Fruit fly (Drosophila melanogaster) whole organism, embryonic: ENCODE results near the gene ck.

Source experiments
- CG1024 ChIP-seq: fragments of 200-800 bp; sonication (Bioruptor generic); IDR thresholded peaks from 2 replicates; pipeline ENCODE4 v1.3.6; 2022; ENCODE audit warnings: missing biosample characterization, missing genetic modification characterization
- CG10321 ChIP-seq: fragments of 200-800 bp; sonication (Bioruptor generic); IDR thresholded peaks from 2 replicates; pipeline ENCODE4 v1.3.6; 2022; ENCODE audit warnings: missing biosample characterization, missing genetic modification characterization
- CG11247 ChIP-seq: fragments of 200-800 bp; sonication (Bioruptor generic); IDR thresholded peaks from 2 replicates; pipeline ENCODE4 v1.3.6; 2022; ENCODE audit warnings: missing biosample characterization, missing genetic modification characterization
- CG11723 ChIP-seq: fragments of 200-800 bp; sonication (Bioruptor generic); optimal IDR thresholded peaks from 2 replicates; lab custom pipeline; 2017; ENCODE audit warnings: missing biosample characterization, mild to moderate bottlenecking, missing genetic modification characterization
- CG12155 ChIP-seq: fragments of 200-800 bp; sonication (Bioruptor generic); optimal IDR thresholded peaks from 3 replicates; lab custom pipeline; 2016; ENCODE audit warnings: missing biosample characterization, missing genetic modification characterization
- CG13287 ChIP-seq: fragments of 200-800 bp; sonication (Bioruptor generic); IDR thresholded peaks from 2 replicates; pipeline ENCODE4 v1.3.6; 2022; ENCODE audit warnings: missing biosample characterization, missing genetic modification characterization; ENCODE audit not compliant: partially characterized antibody
- CG13296 ChIP-seq: fragments of 200-800 bp; sonication (Bioruptor generic); optimal IDR thresholded peaks from 3 replicates; lab custom pipeline; 2018; ENCODE audit warnings: missing biosample characterization, mild to moderate bottlenecking, missing genetic modification characterization
- CG15514 ChIP-seq: fragments of 200-800 bp; sonication (Bioruptor generic); optimal IDR thresholded peaks from 3 replicates; lab custom pipeline; 2017; ENCODE audit warnings: missing biosample characterization, missing genetic modification characterization, mild to moderate bottlenecking, moderate library complexity, missing genetic modification reagents
- CG16813 ChIP-seq: fragments of 200-800 bp; sonication (Bioruptor generic); IDR thresholded peaks from 3 replicates; pipeline ENCODE4 v1.3.6; 2022; ENCODE audit warnings: missing biosample characterization, missing genetic modification characterization; ENCODE audit not compliant: partially characterized antibody
- CG17912 ChIP-seq: fragments of 200-800 bp; sonication (Bioruptor generic); optimal IDR thresholded peaks from 2 replicates; lab custom pipeline; 2018; ENCODE audit warnings: missing biosample characterization, mild to moderate bottlenecking, missing genetic modification characterization
- CG18599 ChIP-seq: fragments of 200-800 bp; sonication (Bioruptor generic); optimal IDR thresholded peaks from 3 replicates; lab custom pipeline; 2017; ENCODE audit warnings: missing biosample characterization, missing genetic modification characterization, mild to moderate bottlenecking, moderate library complexity, missing genetic modification reagents
- CG2129 ChIP-seq: fragments of 200-800 bp; sonication (Bioruptor generic); IDR thresholded peaks from 2 replicates; pipeline ENCODE4 v1.3.6; 2022; ENCODE audit warnings: missing biosample characterization, missing genetic modification characterization; ENCODE audit not compliant: partially characterized antibody
- CG3407 ChIP-seq: fragments of 200-800 bp; sonication (Bioruptor generic); optimal IDR thresholded peaks from 2 replicates; lab custom pipeline; 2018; ENCODE audit warnings: missing biosample characterization, mild to moderate bottlenecking, missing genetic modification characterization
- CG34224 ChIP-seq: fragments of 200-800 bp; sonication (Bioruptor generic); IDR thresholded peaks from 3 replicates; pipeline ENCODE4 v1.3.6; 2022; ENCODE audit warnings: missing biosample characterization, missing genetic modification characterization; ENCODE audit not compliant: partially characterized antibody
- CG34376 ChIP-seq: fragments of 200-800 bp; sonication (Bioruptor generic); optimal IDR thresholded peaks from 2 replicates; lab custom pipeline; 2018; ENCODE audit warnings: missing biosample characterization, mild to moderate bottlenecking, missing genetic modification characterization
- CG4328 ChIP-seq: fragments of 200-800 bp; sonication (Bioruptor generic); optimal IDR thresholded peaks from 3 replicates; lab custom pipeline; 2017; ENCODE audit warnings: missing biosample characterization, missing genetic modification reagents, missing genetic modification characterization
- CG4424 ChIP-seq: fragments of 200-800 bp; sonication (Bioruptor generic); optimal IDR thresholded peaks from 3 replicates; lab custom pipeline; 2016; ENCODE audit warnings: missing biosample characterization, missing genetic modification characterization
- CG4820 ChIP-seq: fragments of 200-800 bp; sonication (Bioruptor generic); optimal IDR thresholded peaks from 3 replicates; lab custom pipeline; 2016; ENCODE audit warnings: missing biosample characterization, missing genetic modification characterization
- CG6272 ChIP-seq: fragments of 200-800 bp; sonication (Bioruptor generic); IDR thresholded peaks from 2 replicates; pipeline ENCODE4 v1.3.6; 2022; ENCODE audit warnings: missing biosample characterization, missing genetic modification characterization
- CG8290 ChIP-seq, 3 experiments: fragments of 200-800 bp; sonication (Bioruptor generic); optimal IDR thresholded peaks; 2 replicates each; lab custom pipeline; 2016 to 2019; ENCODE audit warnings: missing biosample characterization in 3 of 3, missing genetic modification characterization in 3 of 3, mild to moderate bottlenecking in 2 of 3, moderate library complexity in 1 of 3
- E2f1 ChIP-seq: fragments of 200-800 bp; sonication (Bioruptor generic); IDR thresholded peaks from 2 replicates; pipeline ENCODE4 v1.3.6; 2022; ENCODE audit warnings: missing biosample characterization, missing genetic modification characterization
- Ets97D ChIP-seq: fragments of 200-800 bp; sonication (Bioruptor generic); optimal IDR thresholded peaks from 3 replicates; lab custom pipeline; 2016; ENCODE audit warnings: missing biosample characterization, missing genetic modification characterization
- Fer1 ChIP-seq: fragments of 200-800 bp; sonication (Bioruptor generic); optimal IDR thresholded peaks from 2 replicates; lab custom pipeline; 2017; ENCODE audit warnings: missing biosample characterization, mild to moderate bottlenecking, missing genetic modification characterization
- Meics ChIP-seq: fragments of 200-800 bp; sonication (Bioruptor generic); optimal IDR thresholded peaks from 2 replicates; lab custom pipeline; 2017; ENCODE audit warnings: missing biosample characterization, mild to moderate bottlenecking, missing genetic modification characterization
- Mrtf ChIP-seq: fragments of 200-800 bp; sonication (Bioruptor generic); IDR thresholded peaks from 3 replicates; pipeline ENCODE4 v1.3.6; 2022; ENCODE audit warnings: missing biosample characterization, missing genetic modification characterization
- Ptx1 ChIP-seq: fragments of 200-800 bp; sonication (Bioruptor generic); IDR thresholded peaks from 2 replicates; pipeline ENCODE4 v1.3.6; 2022; ENCODE audit warnings: missing biosample characterization, missing genetic modification characterization
- Sin3A ChIP-seq: fragments of >200 bp; optimal IDR thresholded peaks from 2 replicates; lab custom pipeline; 2018
- Usf ChIP-seq: fragments of 200-800 bp; sonication (Bioruptor generic); optimal IDR thresholded peaks from 2 replicates; lab custom pipeline; 2017; ENCODE audit warnings: missing genotype, missing biosample characterization, missing genetic modification characterization
- amos ChIP-seq: fragments of 200-800 bp; sonication (Bioruptor generic); IDR thresholded peaks from 2 replicates; pipeline ENCODE4 v1.3.6; 2022; ENCODE audit warnings: missing biosample characterization, missing genetic modification characterization; ENCODE audit not compliant: partially characterized antibody
- az2 ChIP-seq: fragments of 200-800 bp; sonication (Bioruptor generic); optimal IDR thresholded peaks from 3 replicates; lab custom pipeline; 2016; ENCODE audit warnings: missing biosample characterization, missing genetic modification characterization
- bab2 ChIP-seq: fragments of 200-800 bp; sonication (Bioruptor generic); optimal IDR thresholded peaks from 2 replicates; lab custom pipeline; 2016; ENCODE audit warnings: missing biosample characterization, missing genetic modification characterization
- bcd ChIP-seq: fragments of 200-800 bp; sonication (Bioruptor generic); optimal IDR thresholded peaks from 2 replicates; lab custom pipeline; 2017; ENCODE audit warnings: missing biosample characterization, mild to moderate bottlenecking, missing genetic modification characterization
- bigmax ChIP-seq: fragments of 200-800 bp; sonication (Bioruptor generic); optimal IDR thresholded peaks from 2 replicates; lab custom pipeline; 2018; ENCODE audit warnings: missing biosample characterization, mild to moderate bottlenecking, missing genetic modification characterization
- cato ChIP-seq: fragments of 200-800 bp; sonication (Bioruptor generic); optimal IDR thresholded peaks from 2 replicates; lab custom pipeline; 2016; ENCODE audit warnings: missing biosample characterization, missing genetic modification characterization, borderline replicate concordance
- crp ChIP-seq, 2 experiments: fragments of 200-800 bp; sonication (Bioruptor generic); optimal IDR thresholded peaks; 2 replicates in 1 of 2; 3 replicates in 1 of 2; lab custom pipeline; 2017; ENCODE audit warnings: missing biosample characterization in 2 of 2, missing genetic modification characterization in 2 of 2, mild to moderate bottlenecking in 1 of 2, moderate library complexity in 1 of 2
- dmrt11E ChIP-seq: fragments of 200-800 bp; sonication (Bioruptor generic); optimal IDR thresholded peaks from 3 replicates; lab custom pipeline; 2018; ENCODE audit warnings: missing biosample characterization, mild to moderate bottlenecking, missing genetic modification characterization, moderate library complexity
- ewg ChIP-seq: fragments of 200-800 bp; sonication (Bioruptor generic); optimal IDR thresholded peaks from 3 replicates; lab custom pipeline; 2017; ENCODE audit warnings: mild to moderate bottlenecking, missing biosample characterization, missing genetic modification reagents, missing genetic modification characterization
- fd3F ChIP-seq: fragments of 200-800 bp; sonication (Bioruptor generic); optimal IDR thresholded peaks from 2 replicates; lab custom pipeline; 2018; ENCODE audit warnings: missing biosample characterization, mild to moderate bottlenecking, missing genetic modification characterization, moderate library complexity
- hkb ChIP-seq, 2 experiments: fragments of 200-800 bp in 1 of 2; fragments of >200 bp in 1 of 2; sonication (Bioruptor generic) in 1 of 2; IDR thresholded peaks in 1 of 2; optimal IDR thresholded peaks in 1 of 2; 2 replicates each; pipeline versions ENCODE4 v1.3.6 to Lab custom; 2017 to 2022; ENCODE audit warnings: missing biosample characterization in 1 of 2, missing genetic modification characterization in 1 of 2
- kay ChIP-seq: fragments of 200-800 bp; sonication (Bioruptor generic); optimal IDR thresholded peaks from 2 replicates; lab custom pipeline; 2016; ENCODE audit warnings: missing biosample characterization, missing genetic modification characterization
- knrl ChIP-seq: fragments of 200-800 bp; sonication (Bioruptor generic); IDR thresholded peaks from 3 replicates; pipeline ENCODE4 v1.3.6; 2022; ENCODE audit warnings: missing biosample characterization, missing genetic modification characterization; ENCODE audit not compliant: partially characterized antibody
- lola ChIP-seq, 3 experiments: fragments of >200 bp in 2 of 3; fragments of 200-800 bp in 1 of 3; sonication (Bioruptor generic) in 1 of 3; optimal IDR thresholded peaks; 2 replicates each; lab custom pipeline; 2017 to 2019; ENCODE audit warnings: missing biosample characterization in 3 of 3, missing genetic modification characterization in 3 of 3, mild to moderate bottlenecking in 1 of 3, moderate library complexity in 1 of 3
- mirr ChIP-seq: fragments of 200-800 bp; sonication (Bioruptor generic); optimal IDR thresholded peaks from 3 replicates; lab custom pipeline; 2018; ENCODE audit warnings: missing biosample characterization, mild to moderate bottlenecking, missing genetic modification characterization
- pfk ChIP-seq: fragments of 200-800 bp; sonication (Bioruptor generic); optimal IDR thresholded peaks from 2 replicates; lab custom pipeline; 2018; ENCODE audit warnings: missing biosample characterization, mild to moderate bottlenecking, missing genetic modification characterization, moderate library complexity
- pzg ChIP-seq: fragments of 200-800 bp; sonication (Bioruptor generic); optimal IDR thresholded peaks from 3 replicates; lab custom pipeline; 2018; ENCODE audit warnings: missing biosample characterization, mild to moderate bottlenecking, missing genetic modification characterization, moderate library complexity
- shn ChIP-seq: fragments of 200-800 bp; sonication (Bioruptor generic); optimal IDR thresholded peaks from 3 replicates; lab custom pipeline; 2016; ENCODE audit warnings: missing biosample characterization, missing genetic modification characterization
- slou ChIP-seq: fragments of 200-800 bp; sonication (Bioruptor generic); optimal IDR thresholded peaks from 3 replicates; lab custom pipeline; 2016; ENCODE audit warnings: missing biosample characterization, missing genetic modification characterization
- unc-4 ChIP-seq: fragments of 200-800 bp; sonication (Bioruptor generic); IDR thresholded peaks from 2 replicates; pipeline ENCODE4 v1.3.6; 2022; ENCODE audit warnings: missing biosample characterization, missing genetic modification characterization; ENCODE audit not compliant: partially characterized antibody
- yki ChIP-seq: fragments of >200 bp; optimal IDR thresholded peaks from 3 replicates; lab custom pipeline; 2018

ck gene

dm6 chr2L:15039309-15039772 lies 18.3 kb downstream of the ck start (continued):
- TF ChIP-seq mirr (no peak), bab2 (peak; percentile 24), knrl (GFP tag; lab: Robert Waterston, UW) (peak; percentile 85), dmrt11E (peak; percentile 24), CG4328 (GFP tag; lab: Kevin White, UChicago) (no peak), lola (GFP tag; optimal IDR thresholded peaks at IDR 0.05; lab: Kevin White, UChicago) (no peak), fd3F (GFP tag; lab: Kevin White, UChicago) (no peak), CG4424 (GFP tag; lab: Kevin White, UChicago) (peak; percentile 28), CG10321 (GFP tag; lab: Robert Waterston, UW) (no peak), Fer1 (no peak), CG15514 (GFP tag; lab: Kevin White, UChicago) (peak; percentile 58), E2f1 (GFP tag; lab: Robert Waterston, UW) (no peak), Usf (GFP tag; lab: Kevin White, UChicago) (no peak), hkb (optimal IDR thresholded peaks at IDR 0.05; lab: Kevin White, UChicago) (peak; percentile 40), hkb (GFP tag; IDR thresholded peaks at IDR 0.05; lab: Robert Waterston, UW) (no peak), crp (GFP tag; optimal IDR thresholded peaks at IDR 0.05; lab: Kevin White, UChicago) (peak in 1 of 2 experiments; percentile 36), pzg (GFP tag; lab: Kevin White, UChicago) (peak; percentile 74), CG16813 (GFP tag; lab: Robert Waterston, UW) (peak; percentile 92), CG11723 (GFP tag; lab: Kevin White, UChicago) (no peak), Mrtf (GFP tag; lab: Robert Waterston, UW) (no peak), Sin3A (lab: Kevin White, UChicago) (peak; percentile 77), yki (lab: Kevin White, UChicago) (no peak), CG4820 (GFP tag; lab: Kevin White, UChicago) (no peak), unc-4 (GFP tag; lab: Robert Waterston, UW) (peak; percentile 78), Ptx1 (GFP tag; lab: Robert Waterston, UW) (peak; percentile 52), CG8290 (GFP tag; optimal IDR thresholded peaks at IDR 0.05; lab: Kevin White, UChicago) (peak; percentile 17), CG8290 (tag; optimal IDR thresholded peaks at IDR 0.05; lab: Kevin White, UChicago) (no peak), Meics (GFP tag; lab: Kevin White, UChicago) (no peak), CG12155 (peak; percentile 26), CG6272 (GFP tag; lab: Robert Waterston, UW) (peak; percentile 55; the same call in 1 of the 2 replicates), az2 (GFP tag; lab: Kevin White, UChicago) (no peak), pfk (no peak), bigmax (GFP tag; lab: Kevin White, UChicago) (peak; percentile 2), CG17912 (GFP tag; lab: Kevin White, UChicago) (no peak), cato (no peak), bcd (GFP tag; lab: Kevin White, UChicago) (peak; percentile 55), CG2129 (GFP tag; lab: Robert Waterston, UW) (peak; percentile 70), CG13296 (no peak), slou (GFP tag; lab: Kevin White, UChicago) (no peak), CG34224 (GFP tag; lab: Robert Waterston, UW) (peak; percentile 75), shn (peak; percentile 39), CG11247 (peak; percentile 45; the same call in 1 of the 2 replicates), ewg (GFP tag; lab: Kevin White, UChicago) (no peak), CG18599 (no peak), Ets97D (GFP tag; lab: Kevin White, UChicago) (peak; percentile 84), CG3407 (GFP tag; lab: Kevin White, UChicago) (no peak), amos (GFP tag; lab: Robert Waterston, UW) (peak; percentile 94), CG13287 (GFP tag; lab: Robert Waterston, UW) (peak; percentile 81), CG1024 (0 out of 2 replicates have a peak, but pooled peaks have one; percentile 9), kay (no peak), CG34376 (GFP tag; lab: Kevin White, UChicago) (peak; percentile 8)
